Worm (Caenorhabditis elegans) whole organism, young adult: ENCODE results near the gene ari-2.

Experiments
- B0336.3 ChIP-seq: fragments of 200-800 bp; sonication (Bioruptor generic); IDR thresholded peaks from 2 replicates; pipeline ENCODE4 v1.3.6; 2022; ENCODE audit warnings: missing genetic modification characterization, missing compliant biosample characterization
- F10E7.11 ChIP-seq: sonication (generic microtip); optimal IDR thresholded peaks from 2 replicates; lab custom pipeline; 2017; ENCODE audit warnings: mild to moderate bottlenecking, missing genetic modification characterization, moderate library complexity, missing compliant biosample characterization
- F33H1.4 ChIP-seq: fragments of 200-800 bp; sonication (Bioruptor generic); IDR thresholded peaks from 2 replicates; pipeline ENCODE4 v1.3.6; 2022; ENCODE audit warnings: missing genetic modification reagents, missing genetic modification characterization, missing compliant biosample characterization
- F49E8.2 ChIP-seq: sonication (generic microtip); optimal IDR thresholded peaks from 3 replicates; lab custom pipeline; 2017; ENCODE audit warnings: missing genetic modification characterization, mild to moderate bottlenecking, missing compliant biosample characterization, antibody characterized with exemption, moderate library complexity; ENCODE audit not compliant: insufficient read depth
- K12H6.12 ChIP-seq: fragments of 200-800 bp; sonication (Bioruptor generic); optimal IDR thresholded peaks from 2 replicates; lab custom pipeline; 2018; ENCODE audit warnings: mild to moderate bottlenecking, missing genetic modification characterization, missing compliant biosample characterization
- Y53G8AR.9 ChIP-seq: fragments of 200-800 bp; sonication (Bioruptor generic); conservative IDR thresholded peaks from 2 replicates; pipeline ENCODE4 v1.3.6; 2022; ENCODE audit warnings: missing genetic modification reagents, missing genetic modification characterization, missing compliant biosample characterization
- Y79H2A.3 ChIP-seq: fragments of 200-800 bp; sonication (Bioruptor generic); conservative IDR thresholded peaks from 2 replicates; pipeline ENCODE4 v1.3.6; 2022; ENCODE audit warnings: missing genetic modification reagents, missing genetic modification characterization, missing compliant biosample characterization
- akir-1 ChIP-seq: fragments of 200-800 bp; sonication (Bioruptor generic); optimal IDR thresholded peaks from 2 replicates; lab custom pipeline; 2018; ENCODE audit warnings: mild to moderate bottlenecking, missing genetic modification characterization, moderate library complexity, missing compliant biosample characterization
- athp-1 ChIP-seq: sonication (generic microtip); optimal IDR thresholded peaks from 2 replicates; lab custom pipeline; 2017; ENCODE audit warnings: mild to moderate bottlenecking, missing genetic modification characterization, missing compliant biosample characterization
- bed-2 ChIP-seq: fragments of 200-800 bp; sonication (Bioruptor generic); IDR thresholded peaks from 2 replicates; pipeline ENCODE4 v1.3.6; 2022; ENCODE audit warnings: missing genetic modification reagents, missing genetic modification characterization, missing compliant biosample characterization
- cebp-1 ChIP-seq, 2 experiments: fragments of 200-800 bp in 1 of 2; sonication (Bioruptor generic) in 1 of 2; sonication (generic microtip) in 1 of 2; IDR thresholded peaks in 1 of 2; optimal IDR thresholded peaks in 1 of 2; 2 replicates each; pipeline versions ENCODE4 v1.3.6 to Lab custom; 2017 to 2022; ENCODE audit warnings: missing compliant biosample characterization in 2 of 2, missing genetic modification characterization in 2 of 2, mild to moderate bottlenecking in 1 of 2, missing genetic modification reagents in 1 of 2, moderate library complexity in 1 of 2
- ceh-27 ChIP-seq: fragments of 200-800 bp; sonication (Bioruptor generic); optimal IDR thresholded peaks from 2 replicates; lab custom pipeline; 2018; ENCODE audit warnings: mild to moderate bottlenecking, missing genetic modification characterization, moderate library complexity, missing compliant biosample characterization
- die-1 ChIP-seq: sonication (generic microtip); optimal IDR thresholded peaks from 2 replicates; lab custom pipeline; 2016; ENCODE audit warnings: missing genotype, mild to moderate bottlenecking, missing genetic modification characterization, missing compliant biosample characterization
- dox-1 ChIP-seq: fragments of 200-800 bp; sonication (Bioruptor generic); IDR thresholded peaks from 2 replicates; pipeline ENCODE4 v1.3.6; 2022; ENCODE audit warnings: missing genetic modification reagents, missing genetic modification characterization, missing compliant biosample characterization
- ekl-4 ChIP-seq: fragments of 200-800 bp; sonication (Bioruptor generic); IDR thresholded peaks from 2 replicates; pipeline ENCODE4 v1.3.6; 2022; ENCODE audit warnings: missing genetic modification reagents, missing genetic modification characterization, missing compliant biosample characterization
- ets-4 ChIP-seq: fragments of 200-800 bp; sonication (Bioruptor generic); optimal IDR thresholded peaks from 2 replicates; lab custom pipeline; 2018; ENCODE audit warnings: mild to moderate bottlenecking, missing genetic modification characterization, missing compliant biosample characterization
- hlh-12 ChIP-seq: sonication (generic microtip); optimal IDR thresholded peaks from 2 replicates; lab custom pipeline; 2016; ENCODE audit warnings: missing genetic modification characterization, missing compliant biosample characterization
- lag-1 ChIP-seq: fragments of 200-800 bp; sonication (Bioruptor generic); IDR thresholded peaks from 2 replicates; pipeline ENCODE4 v1.3.6; 2022; ENCODE audit warnings: missing genetic modification reagents, missing genetic modification characterization, missing compliant biosample characterization
- let-607 ChIP-seq, 2 experiments: fragments of 200-800 bp in 1 of 2; sonication (Bioruptor generic) in 1 of 2; sonication (generic microtip) in 1 of 2; optimal IDR thresholded peaks; 2 replicates each; lab custom pipeline; 2016 to 2018; ENCODE audit warnings: mild to moderate bottlenecking in 2 of 2, missing compliant biosample characterization in 2 of 2, missing genetic modification characterization in 2 of 2, moderate library complexity in 2 of 2, missing genotype in 1 of 2
- lin-40 ChIP-seq: sonication (generic microtip); optimal IDR thresholded peaks from 2 replicates; lab custom pipeline; 2016; ENCODE audit warnings: missing genetic modification characterization, mild to moderate bottlenecking, missing compliant biosample characterization, missing genotype, missing genetic modification reagents
- madf-10 ChIP-seq: sonication (generic microtip); optimal IDR thresholded peaks from 2 replicates; lab custom pipeline; 2016; ENCODE audit warnings: mild to moderate bottlenecking, missing genetic modification characterization, missing compliant biosample characterization
- madf-6 ChIP-seq: fragments of 200-800 bp; sonication (Bioruptor generic); IDR thresholded peaks from 2 replicates; pipeline ENCODE4 v1.3.6; 2022; ENCODE audit warnings: missing genetic modification reagents, missing genetic modification characterization, missing compliant biosample characterization
- nhr-80 ChIP-seq: sonication (generic microtip); optimal IDR thresholded peaks from 2 replicates; lab custom pipeline; 2016; ENCODE audit warnings: missing genetic modification characterization, missing compliant biosample characterization
- nhr-90 ChIP-seq: sonication (generic microtip); optimal IDR thresholded peaks from 2 replicates; lab custom pipeline; 2016; ENCODE audit warnings: missing genotype, mild to moderate bottlenecking, missing genetic modification characterization, missing compliant biosample characterization
- pbrm-1 ChIP-seq: fragments of 200-800 bp; sonication (Bioruptor generic); IDR thresholded peaks from 2 replicates; pipeline ENCODE4 v1.3.6; 2022; ENCODE audit warnings: missing genetic modification reagents, missing genetic modification characterization, missing compliant biosample characterization
- pha-4 ChIP-seq: fragments of 150-350 bp; sonication (generic microtip); optimal IDR thresholded peaks from 2 replicates; lab custom pipeline; 2014; ENCODE audit warnings: missing biosample characterization, missing genetic modification reagents, missing genetic modification characterization
- rcor-1 ChIP-seq: fragments of 200-800 bp; sonication (Bioruptor generic); IDR thresholded peaks from 2 replicates; pipeline ENCODE4 v1.3.6; 2022; ENCODE audit warnings: missing genetic modification reagents, missing genetic modification characterization, missing compliant biosample characterization
- repo-1 ChIP-seq: sonication (generic microtip); optimal IDR thresholded peaks from 2 replicates; lab custom pipeline; 2017; ENCODE audit warnings: mild to moderate bottlenecking, missing genetic modification characterization, missing compliant biosample characterization
- rpc-1 ChIP-seq, 2 experiments: fragments of 150-350 bp in 1 of 2; sonication (generic microtip) in 1 of 2; optimal IDR thresholded peaks; 2 replicates each; lab custom pipeline; 2014 to 2018; ENCODE audit warnings: missing biosample characterization in 1 of 2, missing genetic modification characterization in 1 of 2, missing genetic modification reagents in 1 of 2, missing genotype in 1 of 2
- sea-2 ChIP-seq: fragments of 200-800 bp; sonication (Bioruptor generic); IDR thresholded peaks from 2 replicates; pipeline ENCODE4 v1.3.6; 2022; ENCODE audit warnings: missing genetic modification characterization, missing compliant biosample characterization
- snpc-1.3 ChIP-seq: sonication (generic microtip); optimal IDR thresholded peaks from 2 replicates; lab custom pipeline; 2017; ENCODE audit warnings: missing genetic modification characterization, mild to moderate bottlenecking, missing compliant biosample characterization, antibody characterized with exemption, moderate library complexity, missing genotype, missing genetic modification reagents; ENCODE audit not compliant: insufficient read depth
- snpc-4 ChIP-seq, 5 experiments: fragments of 150-350 bp in 1 of 5; sonication (generic microtip) in 4 of 5; optimal IDR thresholded peaks; 2 replicates each; lab custom pipeline; 2014 to 2018; ENCODE audit warnings: missing genetic modification characterization in 5 of 5, missing biosample characterization in 3 of 5, antibody characterized with exemption in 2 of 5, mild to moderate bottlenecking in 2 of 5, missing compliant biosample characterization in 2 of 5, missing genotype in 2 of 5, moderate library complexity in 2 of 5, missing genetic modification reagents in 1 of 5
- somi-1 ChIP-seq: fragments of 200-800 bp; sonication (Bioruptor generic); optimal IDR thresholded peaks from 2 replicates; lab custom pipeline; 2018; ENCODE audit warnings: mild to moderate bottlenecking, missing genetic modification characterization, missing compliant biosample characterization
- tbp1 ChIP-seq: fragments of 200-800 bp; sonication (Bioruptor generic); optimal IDR thresholded peaks from 2 replicates; lab custom pipeline; 2018; ENCODE audit warnings: mild to moderate bottlenecking, missing genetic modification characterization, missing compliant biosample characterization
- zfh-2 ChIP-seq: fragments of 200-800 bp; sonication (Bioruptor generic); conservative IDR thresholded peaks from 2 replicates; pipeline ENCODE4 v1.3.6; 2022; ENCODE audit warnings: missing genetic modification reagents, missing genetic modification characterization, missing compliant biosample characterization
- ztf-22 ChIP-seq: fragments of 200-800 bp; sonication (Bioruptor generic); optimal IDR thresholded peaks from 2 replicates; lab custom pipeline; 2018; ENCODE audit warnings: mild to moderate bottlenecking, missing genetic modification characterization, moderate library complexity, missing compliant biosample characterization
- ztf-25 ChIP-seq: fragments of 200-800 bp; sonication (Bioruptor generic); IDR thresholded peaks from 2 replicates; pipeline ENCODE4 v1.3.6; 2022; ENCODE audit warnings: missing genetic modification reagents, missing genetic modification characterization, missing compliant biosample characterization
- ztf-6 ChIP-seq: fragments of 200-800 bp; sonication (Bioruptor generic); IDR thresholded peaks from 2 replicates; pipeline ENCODE4 v1.3.6; 2022; ENCODE audit warnings: missing genetic modification reagents, missing genetic modification characterization, missing compliant biosample characterization

Gene ari-2

ce11 chrIV:5586320-5586720 is 35.4 kb downstream of the ari-2 start:
- TF ChIP-seq akir-1 (GFP tag; lab: Kevin White, UChicago) (no peak), rcor-1 (no peak), let-607 (tag; optimal IDR thresholded peaks at IDR 0.05; lab: Kevin White, UChicago) (no peak), K12H6.12 (tag; lab: Kevin White, UChicago) (peak; percentile 70), ceh-27 (GFP tag; lab: Kevin White, UChicago) (peak; percentile 28)
- TF ChIP-seq, all 124 proteins: peak for 2

ce11 chrIV:5587964-5588860 is 37.3 kb downstream of the ari-2 start:
- no peak for TF ChIP-seq hlh-12 (tag; lab: Kevin White, UChicago)
- no peak for TF ChIP-seq snpc-4 (GFP tag; optimal IDR thresholded peaks at IDR 0.05; lab: Kevin White, UChicago)
- TF ChIP-seq snpc-4 (tag; optimal IDR thresholded peaks at IDR 0.05; lab: Kevin White, UChicago) = peak in 3 of 4 experiments; percentile 17 to 68 (median 66)
- no peak for TF ChIP-seq athp-1 (tag; lab: Kevin White, UChicago)
- TF ChIP-seq zfh-2 (GFP tag; lab: Robert Waterston, UW) = no peak
- no peak for TF ChIP-seq die-1 (tag; lab: Kevin White, UChicago)
- TF ChIP-seq K12H6.12 (tag; lab: Kevin White, UChicago) = peak; percentile 36

- TF ChIP-seq ztf-22 (peak; percentile 31), snpc-4 (GFP tag; optimal IDR thresholded peaks at IDR 0.05; lab: Kevin White, UChicago) (no peak), snpc-4 (tag; optimal IDR thresholded peaks at IDR 0.05; lab: Kevin White, UChicago) (peak in 1 of 4 experiments; percentile 16), zfh-2 (GFP tag; lab: Robert Waterston, UW) (no peak), nhr-80 (tag; lab: Kevin White, UChicago) (peak; percentile 91), Y53G8AR.9 (GFP tag; lab: Robert Waterston, UW) (no peak), ets-4 (peak; percentile 6), rpc-1 (optimal IDR thresholded peaks at IDR 0.05; lab: Kevin White, UChicago) (no peak), rpc-1 (tag; optimal IDR thresholded peaks at IDR 0.05; lab: Kevin White, UChicago) (no peak), B0336.3 (GFP tag; lab: Robert Waterston, UW) (0 out of 2 replicates have a peak, but pooled peaks have one; percentile 26), cebp-1 (GFP tag; IDR thresholded peaks at IDR 0.05; lab: Robert Waterston, UW) (no peak), cebp-1 (tag; optimal IDR thresholded peaks at IDR 0.05; lab: Kevin White, UChicago) (peak; percentile 62), nhr-90 (peak; percentile 21), pha-4 (tag; lab: Kevin White, UChicago) (peak; percentile 9), Y79H2A.3 (GFP tag; lab: Robert Waterston, UW) (no peak), dox-1 (GFP tag; lab: Robert Waterston, UW) (peak; percentile 67), lin-40 (peak; percentile 2), madf-10 (tag; lab: Kevin White, UChicago) (peak; percentile 17), F10E7.11 (tag; lab: Kevin White, UChicago) (no peak), tbp1 (GFP tag; lab: Kevin White, UChicago) (peak; percentile 18), bed-2 (no peak), let-607 (tag; optimal IDR thresholded peaks at IDR 0.05; lab: Kevin White, UChicago) (peak; percentile 78 to 86)
- TF ChIP-seq, all 124 proteins: peak for 13
Measured at ce11 chrIV:5590120-5590519, 39.2 kb downstream of the ari-2 start.

- TF ChIP-seq bed-2 = no peak
- TF ChIP-seq somi-1 (GFP tag; lab: Kevin White, UChicago) = peak; percentile 97
- TF ChIP-seq ztf-6 (GFP tag; lab: Robert Waterston, UW) = no peak
- TF ChIP-seq pha-4 (tag; lab: Kevin White, UChicago) = peak; percentile 87
- no peak for TF ChIP-seq madf-6 (GFP tag; lab: Robert Waterston, UW)
- peak; percentile 47; the same call in 1 of the 2 replicates for TF ChIP-seq pbrm-1 (GFP tag; lab: Robert Waterston, UW)
- TF ChIP-seq sea-2 (GFP tag; lab: Robert Waterston, UW) = no peak
- no peak for TF ChIP-seq lag-1 (GFP tag; lab: Robert Waterston, UW)
- TF ChIP-seq nhr-90 = peak; percentile 72
- TF ChIP-seq F49E8.2 = no peak
- no peak for TF ChIP-seq Y53G8AR.9 (GFP tag; lab: Robert Waterston, UW)
- no peak for TF ChIP-seq F33H1.4 (GFP tag; lab: Robert Waterston, UW)
- 0 out of 2 replicates have a peak, but pooled peaks have one; percentile 35 for TF ChIP-seq ekl-4 (GFP tag; lab: Robert Waterston, UW)
- peak; percentile 85 for TF ChIP-seq B0336.3 (GFP tag; lab: Robert Waterston, UW)
- peak; percentile 13 for TF ChIP-seq repo-1 (tag; lab: Kevin White, UChicago)
- no peak for TF ChIP-seq ztf-25 (GFP tag; lab: Robert Waterston, UW)
- TF ChIP-seq snpc-1.3 (tag; lab: Kevin White, UChicago) = no peak
Measured at ce11 chrIV:5591134-5591533, 40.2 kb downstream of the ari-2 start.
